Fruit fly (Drosophila melanogaster): ENCODE data around the gene CG9213.

CG9213 gene

DNA sequence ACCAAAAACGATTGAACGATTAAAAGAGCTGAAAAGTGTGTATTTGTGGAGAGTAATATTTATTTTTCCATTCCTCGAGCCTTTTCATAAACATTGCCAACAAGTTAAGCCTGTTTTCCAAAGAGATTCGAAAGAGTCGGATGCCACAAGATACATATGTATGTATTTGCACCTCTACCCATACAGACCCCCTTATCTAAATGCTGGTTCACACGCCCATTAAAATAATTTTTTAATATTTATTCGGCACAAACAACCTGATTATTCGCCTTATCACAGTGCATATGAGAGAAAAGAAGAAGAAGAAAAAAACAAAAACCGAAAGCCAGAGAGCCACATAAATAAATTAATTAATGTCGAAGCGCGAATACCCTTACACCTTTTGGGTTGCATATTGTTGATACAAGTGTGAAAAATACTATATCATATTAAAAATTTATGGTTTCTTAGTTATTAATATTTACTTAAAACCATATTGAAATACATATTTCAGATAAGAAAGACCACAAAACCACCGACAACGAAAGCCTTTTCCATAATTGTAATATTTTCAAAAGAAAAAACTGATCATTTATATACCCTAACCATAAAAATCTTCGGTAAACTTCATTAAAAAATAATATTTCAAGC is 5.9 kb downstream of the CG9213 start (continued):
- TF ChIP-seq dsf (GFP tag; optimal IDR thresholded peaks at IDR 0.05; ENCODE audit: borderline replicate concordance) (no peak), Dfd (GFP tag; optimal IDR thresholded peaks at IDR 0.05) (no peak), Myc (optimal IDR thresholded peaks at IDR 0.05) (no peak)

DNA sequence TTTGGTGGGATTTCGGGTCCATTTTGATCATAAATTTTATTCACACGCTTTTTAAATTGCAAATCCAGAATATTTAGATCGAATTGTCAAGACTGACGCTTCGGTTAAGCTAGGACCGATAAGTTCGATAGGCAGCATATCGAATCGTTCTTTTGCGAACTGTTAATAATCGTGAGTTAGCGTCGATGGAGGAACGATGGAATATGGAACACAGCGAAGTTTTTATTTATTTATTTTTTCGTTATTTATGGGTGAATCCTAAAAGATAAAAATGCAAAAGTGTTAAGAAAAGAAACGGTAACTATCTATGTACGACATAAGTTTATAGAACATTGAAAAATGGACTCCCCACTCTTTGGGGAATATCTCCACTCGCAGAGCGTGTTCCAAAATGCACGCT is 18.4 kb downstream of the CG9213 start, which contains the start of gene CG42300:
TSS of gene CG42300 (minus strand) at position 101 of the 400 bp plus-strand sequence.
- TF ChIP-seq Dfd (GFP tag; optimal IDR thresholded peaks at IDR 0.05) (no peak), usp (GFP tag; optimal IDR thresholded peaks at IDR 0.05) (no peak), Jra (GFP tag; optimal IDR thresholded peaks at IDR 0.05) (no peak), ey (GFP tag; optimal IDR thresholded peaks at IDR 0.05) (no peak), tai (GFP tag; optimal IDR thresholded peaks at IDR 0.05) (no peak), fru (GFP tag; optimal IDR thresholded peaks at IDR 0.05) (no peak), HLH106 (tag; optimal IDR thresholded peaks at IDR 0.05) (no peak), Hr83 (GFP tag; optimal IDR thresholded peaks at IDR 0.05; ENCODE audit: poor library complexity, severe bottlenecking) (no peak), dsf (GFP tag; optimal IDR thresholded peaks at IDR 0.05; ENCODE audit: borderline replicate concordance) (no peak), lola (GFP tag; optimal IDR thresholded peaks at IDR 0.05) (no peak), jim (GFP tag; optimal IDR thresholded peaks at IDR 0.05) (no peak)

DNA sequence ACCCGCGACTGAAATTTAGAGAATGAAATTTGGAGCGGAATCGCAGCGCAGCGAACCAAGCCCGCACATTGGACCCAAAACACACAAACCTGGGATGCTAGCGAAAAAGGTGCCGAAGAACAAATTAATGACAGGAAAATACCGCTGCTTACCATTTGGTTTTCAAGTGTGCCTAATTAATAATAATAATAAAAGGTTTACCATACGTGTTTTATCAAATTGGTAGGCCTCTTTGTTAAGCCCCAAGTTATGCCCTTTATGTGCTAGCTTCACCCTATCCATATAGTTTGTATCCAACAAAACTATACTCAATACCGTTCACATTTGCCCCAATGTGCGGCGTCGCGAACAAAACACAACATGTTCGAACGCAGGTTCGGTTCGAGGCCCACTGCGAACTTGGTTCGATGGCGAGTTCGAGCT is 20.1 kb downstream of the CG9213 start, which contains the start of gene Ac13E:
TSS of gene Ac13E (minus strand) at position 23 of the 423 bp plus-strand sequence.
- TF ChIP-seq CG32264 (GFP tag; optimal IDR thresholded peaks at IDR 0.05) (peak; percentile 51), Mio (GFP tag; optimal IDR thresholded peaks at IDR 0.05) (no peak), woc (GFP tag; optimal IDR thresholded peaks at IDR 0.05) (peak; percentile 92), CrebA (GFP tag; optimal IDR thresholded peaks at IDR 0.05; ENCODE audit: borderline replicate concordance) (peak; percentile 36), fru (GFP tag; optimal IDR thresholded peaks at IDR 0.05) (peak; percentile 93), h (GFP tag; optimal IDR thresholded peaks at IDR 0.05) (peak; percentile 91), Hr78 (GFP tag; optimal IDR thresholded peaks at IDR 0.05) (no peak), Abd-B (GFP tag; optimal IDR thresholded peaks at IDR 0.05) (no peak), Vsx2 (GFP tag; optimal IDR thresholded peaks at IDR 0.05; ENCODE audit: partially characterized antibody) (no peak), Sp1 (GFP tag; optimal IDR thresholded peaks at IDR 0.05) (peak; percentile 90), Myc (optimal IDR thresholded peaks at IDR 0.05) (no peak), lola (GFP tag; optimal IDR thresholded peaks at IDR 0.05) (no peak), br (GFP tag; optimal IDR thresholded peaks at IDR 0.05) (peak; percentile 92), dmrt93B (GFP tag; optimal IDR thresholded peaks at IDR 0.05) (peak; percentile 88), sage (GFP tag; optimal IDR thresholded peaks at IDR 0.05) (peak; percentile 84), OdsH (GFP tag; optimal IDR thresholded peaks at IDR 0.05) (peak; percentile 88), pan (optimal IDR thresholded peaks at IDR 0.05) (no peak), usp (GFP tag; optimal IDR thresholded peaks at IDR 0.05) (no peak), Dif (GFP tag; optimal IDR thresholded peaks at IDR 0.05; ENCODE audit: partially characterized antibody) (no peak), brk (GFP tag; optimal IDR thresholded peaks at IDR 0.05) (peak; percentile 72), dsf (GFP tag; optimal IDR thresholded peaks at IDR 0.05; ENCODE audit: borderline replicate concordance) (peak; percentile 39), Hnf4 (GFP tag; optimal IDR thresholded peaks at IDR 0.05) (peak; percentile 81), rgr (GFP tag; optimal IDR thresholded peaks at IDR 0.05) (peak; percentile 90), CG9705 (GFP tag; optimal IDR thresholded peaks at IDR 0.05) (peak; percentile 91), jim (GFP tag; optimal IDR thresholded peaks at IDR 0.05) (no peak), tai (GFP tag; optimal IDR thresholded peaks at IDR 0.05) (peak; percentile 79), Hr83 (GFP tag; optimal IDR thresholded peaks at IDR 0.05; ENCODE audit: poor library complexity, severe bottlenecking) (no peak), foxo (GFP tag; optimal IDR thresholded peaks at IDR 0.05) (peak; percentile 34 to 92), HLH106 (tag; optimal IDR thresholded peaks at IDR 0.05) (peak; percentile 91), Jra (GFP tag; optimal IDR thresholded peaks at IDR 0.05) (peak; percentile 54), ey (GFP tag; optimal IDR thresholded peaks at IDR 0.05) (peak; percentile 87), sv (GFP tag; optimal IDR thresholded peaks at IDR 0.05) (peak; percentile 94), Rel (GFP tag; optimal IDR thresholded peaks at IDR 0.05) (peak; percentile 64), Rel (tag; optimal IDR thresholded peaks at IDR 0.05) (peak; percentile 48), GATAd (GFP tag; optimal IDR thresholded peaks at IDR 0.05) (no peak), psq (GFP tag; optimal IDR thresholded peaks at IDR 0.05) (peak; percentile 81), dl (GFP tag; optimal IDR thresholded peaks at IDR 0.05; ENCODE audit: insufficient read depth in 1 of 2, partially characterized antibody in 2 of 2) (no peak), Dfd (GFP tag; optimal IDR thresholded peaks at IDR 0.05) (no peak), N (GFP tag; optimal IDR thresholded peaks at IDR 0.05) (no peak)

Data from whole organism, wandering third instar larva.